Worm (Caenorhabditis elegans) whole organism, young adult: ENCODE data around the gene T02H6.7.

Experiments used
- B0035.1 ChIP-seq: sonication (generic microtip); optimal IDR thresholded peaks from 2 replicates; lab custom pipeline; 2016; ENCODE audit warnings: missing genetic modification characterization, mild to moderate bottlenecking, missing compliant biosample characterization, missing genotype, missing genetic modification reagents
- B0261.1 ChIP-seq: sonication (generic microtip); optimal IDR thresholded peaks from 2 replicates; lab custom pipeline; 2016; ENCODE audit warnings: mild to moderate bottlenecking, missing genetic modification characterization, moderate library complexity, missing compliant biosample characterization
- ama-1 ChIP-seq, 3 experiments: fragments of 150-350 bp in 1 of 3; sonication (generic microtip) in 2 of 3; optimal IDR thresholded peaks; 2 replicates each; lab custom pipeline; 2014 to 2018; ENCODE audit warnings: missing biosample characterization in 2 of 3, missing genetic modification characterization in 2 of 3, missing genetic modification reagents in 2 of 3
- ceh-27 ChIP-seq: fragments of 200-800 bp; sonication (Bioruptor generic); optimal IDR thresholded peaks from 2 replicates; lab custom pipeline; 2018; ENCODE audit warnings: mild to moderate bottlenecking, missing genetic modification characterization, moderate library complexity, missing compliant biosample characterization
- lin-26 ChIP-seq: fragments of 200-800 bp; sonication (Bioruptor generic); IDR thresholded peaks from 2 replicates; pipeline ENCODE4 v1.3.6; 2022; ENCODE audit warnings: missing genetic modification reagents, missing genetic modification characterization, missing compliant biosample characterization
- madf-8 ChIP-seq: fragments of 200-800 bp; sonication (Bioruptor generic); conservative IDR thresholded peaks from 2 replicates; pipeline ENCODE4 v1.3.6; 2022; ENCODE audit warnings: missing genetic modification reagents, missing genetic modification characterization, missing compliant biosample characterization
- snpc-4 ChIP-seq, 5 experiments: fragments of 150-350 bp in 1 of 5; sonication (generic microtip) in 4 of 5; optimal IDR thresholded peaks; 2 replicates each; lab custom pipeline; 2014 to 2018; ENCODE audit warnings: missing genetic modification characterization in 5 of 5, missing biosample characterization in 3 of 5, antibody characterized with exemption in 2 of 5, mild to moderate bottlenecking in 2 of 5, missing compliant biosample characterization in 2 of 5, missing genotype in 2 of 5, moderate library complexity in 2 of 5, missing genetic modification reagents in 1 of 5
- unc-62 ChIP-seq: fragments of 150-350 bp; optimal IDR thresholded peaks from 2 replicates; lab custom pipeline; 2014; ENCODE audit warnings: missing biosample characterization, missing genetic modification reagents, missing genetic modification characterization

ce11 chrII:675303-675702, 7.1 kb upstream of the T02H6.7 start, which contains the start of gene Y39F10C.1:
- TF ChIP-seq B0261.1 (no peak), unc-62 (GFP tag; lab: Kevin White, UChicago) (no peak), ceh-27 (GFP tag; lab: Kevin White, UChicago) (no peak), lin-26 (no peak), ama-1 (optimal IDR thresholded peaks at IDR 0.05; lab: Kevin White, UChicago) (no peak), ama-1 (GFP tag; optimal IDR thresholded peaks at IDR 0.05; lab: Kevin White, UChicago) (no peak), madf-8 (GFP tag; lab: Robert Waterston, UW) (no peak), snpc-4 (GFP tag; optimal IDR thresholded peaks at IDR 0.05; lab: Kevin White, UChicago) (no peak), snpc-4 (tag; optimal IDR thresholded peaks at IDR 0.05; lab: Kevin White, UChicago) (no peak), B0035.1 (tag; lab: Kevin White, UChicago) (no peak)
